Worm (Caenorhabditis elegans) whole organism, midembryonic: Measurements from ENCODE around the gene F15B9.8.

ENCODE experiments used
- T22C8.4 ChIP-seq: fragments of 200-800 bp; sonication (Bioruptor generic); IDR thresholded peaks from 2 replicates; pipeline ENCODE4 v1.3.6; 2022; ENCODE audit warnings: missing genetic modification characterization, missing compliant biosample characterization
- cog-1 ChIP-seq: sonication (generic microtip); optimal IDR thresholded peaks from 2 replicates; lab custom pipeline; 2016; ENCODE audit warnings: missing genetic modification characterization, missing compliant biosample characterization
- flt-1 ChIP-seq: fragments of 200-800 bp; sonication (Bioruptor generic); IDR thresholded peaks from 2 replicates; pipeline ENCODE4 v1.3.6; 2022; ENCODE audit warnings: missing genetic modification characterization, missing compliant biosample characterization
- klf-2 ChIP-seq: fragments of 200-800 bp; sonication (Bioruptor generic); conservative IDR thresholded peaks from 2 replicates; pipeline ENCODE4 v1.3.6; 2022; ENCODE audit warnings: missing genetic modification reagents, missing genetic modification characterization, missing compliant biosample characterization
- med-1 ChIP-seq: sonication (generic microtip); optimal IDR thresholded peaks from 2 replicates; lab custom pipeline; 2017; ENCODE audit warnings: missing genetic modification characterization, mild to moderate bottlenecking, missing compliant biosample characterization, antibody characterized with exemption, missing genetic modification reagents; ENCODE audit not compliant: insufficient read depth
- ref-1 ChIP-seq: fragments of 200-800 bp; sonication (Bioruptor generic); conservative IDR thresholded peaks from 2 replicates; pipeline ENCODE4 v1.3.6; 2022; ENCODE audit warnings: missing genetic modification reagents, missing genetic modification characterization, missing compliant biosample characterization
- tab-1 ChIP-seq: fragments of 200-800 bp; sonication (Bioruptor generic); IDR thresholded peaks from 2 replicates; pipeline ENCODE4 v1.3.6; 2022; ENCODE audit warnings: missing genetic modification characterization, missing compliant biosample characterization
- ztf-23 ChIP-seq: fragments of 200-800 bp; sonication (Bioruptor generic); IDR thresholded peaks from 2 replicates; pipeline ENCODE4 v1.3.6; 2022; ENCODE audit warnings: missing genetic modification reagents, missing genetic modification characterization, missing compliant biosample characterization
- ztf-29 ChIP-seq: fragments of 200-800 bp; sonication (Bioruptor generic); IDR thresholded peaks from 2 replicates; pipeline ENCODE4 v1.3.6; 2022; ENCODE audit warnings: missing genetic modification reagents, missing genetic modification characterization, missing compliant biosample characterization

The F15B9.8 gene

DNA sequence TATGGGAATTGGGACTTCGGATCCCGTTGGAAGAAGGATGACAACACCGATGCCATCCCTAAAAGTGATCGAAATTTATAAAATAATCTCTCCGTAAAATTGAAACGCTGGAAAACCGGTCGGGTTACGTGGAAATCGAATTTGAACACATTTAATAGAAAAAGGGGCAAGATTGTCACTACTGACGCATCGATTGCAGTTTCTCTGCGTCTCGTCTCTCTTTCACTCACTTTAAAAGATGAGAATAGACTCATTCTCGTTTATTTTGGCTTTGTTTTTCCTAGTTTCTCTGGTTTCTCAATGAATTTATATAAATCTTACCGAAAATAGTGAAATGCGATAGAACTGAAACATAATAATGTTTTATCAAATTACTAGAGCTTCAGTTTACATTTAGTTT lies 53.3 kb downstream of the F15B9.8 start, which contains the start of gene scyl-1:
Gene scyl-1 (minus strand): TSS at position 56 of the 400 bp plus-strand sequence.
- peak; percentile 40 for TF ChIP-seq med-1 (GFP tag; lab: Kevin White, UChicago)
- TF ChIP-seq klf-2 (GFP tag; lab: Robert Waterston, UW): no peak
- TF ChIP-seq cog-1: no peak
- 0 out of 2 replicates have a peak, but pooled peaks have one; percentile 44 for TF ChIP-seq tab-1 (GFP tag; lab: Robert Waterston, UW)
- 0 out of 2 replicates have a peak, but pooled peaks have one; percentile 63 for TF ChIP-seq ztf-23 (GFP tag; lab: Robert Waterston, UW)
- TF ChIP-seq T22C8.4 (GFP tag; lab: Robert Waterston, UW): peak; percentile 25; the same call in 1 of the 2 replicates
- no peak for TF ChIP-seq ref-1
- TF ChIP-seq flt-1 (GFP tag; lab: Robert Waterston, UW): peak; percentile 35; the same call in 1 of the 2 replicates
- TF ChIP-seq ztf-29 (GFP tag; lab: Robert Waterston, UW): no peak
